Worm (Caenorhabditis elegans): ENCODE measurements around the gene K09F6.13.
A peak's percentile ranks its signal among the peaks of the same experiment; 100 is the strongest.
"Not testable (repeated sequence)": the region's sequence is repeated elsewhere in the genome, so short reads cannot be mapped to it uniquely, and the experiment has no call there.

K09F6.13 gene

DNA sequence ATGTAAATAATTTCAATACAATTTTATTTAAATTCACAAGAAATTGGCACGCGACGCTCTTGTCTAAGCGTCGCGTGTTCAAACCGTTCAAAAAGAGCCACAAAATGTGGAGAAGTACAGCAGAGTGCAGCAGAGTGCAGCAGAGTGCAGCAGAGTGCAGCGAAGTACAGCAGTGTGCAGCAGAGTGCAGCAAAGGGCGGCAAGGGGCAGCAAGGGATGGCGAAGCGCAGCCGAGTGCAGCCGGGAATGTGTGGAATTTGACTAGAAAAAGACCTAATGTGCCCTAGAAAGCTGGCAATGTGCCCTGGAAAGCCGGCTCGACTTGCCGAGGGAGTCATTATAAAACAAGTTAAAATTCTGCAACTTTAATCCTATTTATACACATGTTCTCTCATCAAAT, 9.7 kb upstream of the K09F6.13 start, which contains the start of gene K09F6.6:
TSS of gene K09F6.6 (minus strand) at position 43 of the 400 bp plus-strand sequence.
- TF ChIP-seq zfh-2 (GFP tag; conservative IDR thresholded peaks at IDR 0.05): peak; percentile 75
- TF ChIP-seq mcd-1 (GFP tag; IDR thresholded peaks at IDR 0.05): no peak
- peak; percentile 44; the same call in 1 of the 2 replicates for TF ChIP-seq egrh-3 (GFP tag; IDR thresholded peaks at IDR 0.05)

ce11 chrII:2279839-2280238, 9.1 kb upstream of the K09F6.13 start, which contains the start of gene K09F6.11:
TSS of gene K09F6.11 (plus strand) at chrII:2280139.
- TF ChIP-seq ztf-28 (GFP tag; IDR thresholded peaks at IDR 0.05) (no peak), attf-6 (GFP tag; IDR thresholded peaks at IDR 0.05) (no peak), F55B11.4 (tag; optimal IDR thresholded peaks at IDR 0.05; ENCODE audit: borderline replicate concordance, insufficient read depth) (no peak), chd-7 (tag; optimal IDR thresholded peaks at IDR 0.05) (no peak), ekl-4 (GFP tag; IDR thresholded peaks at IDR 0.05) (no peak), nhr-80 (tag; optimal IDR thresholded peaks at IDR 0.05) (no peak), ceh-100 (GFP tag; IDR thresholded peaks at IDR 0.05) (no peak), Y56A3A.18 (GFP tag; IDR thresholded peaks at IDR 0.05) (no peak), sdz-38 (tag; optimal IDR thresholded peaks at IDR 0.05) (no peak), zfh-2 (GFP tag; conservative IDR thresholded peaks at IDR 0.05) (no peak), lin-35 (GFP tag; optimal IDR thresholded peaks at IDR 0.05) (no peak), hlh-12 (tag; optimal IDR thresholded peaks at IDR 0.05) (no peak), F39B2.1 (GFP tag; IDR thresholded peaks at IDR 0.05) (no peak), F52B5.7 (tag; optimal IDR thresholded peaks at IDR 0.05) (no peak), hrde-1 (tag; optimal IDR thresholded peaks at IDR 0.05; ENCODE audit: borderline replicate concordance) (no peak), C06A6.2 (GFP tag; conservative IDR thresholded peaks at IDR 0.05) (no peak), die-1 (tag; optimal IDR thresholded peaks at IDR 0.05) (no peak), egrh-3 (GFP tag; IDR thresholded peaks at IDR 0.05) (no peak), ets-4 (GFP tag; optimal IDR thresholded peaks at IDR 0.05) (no peak)

DNA sequence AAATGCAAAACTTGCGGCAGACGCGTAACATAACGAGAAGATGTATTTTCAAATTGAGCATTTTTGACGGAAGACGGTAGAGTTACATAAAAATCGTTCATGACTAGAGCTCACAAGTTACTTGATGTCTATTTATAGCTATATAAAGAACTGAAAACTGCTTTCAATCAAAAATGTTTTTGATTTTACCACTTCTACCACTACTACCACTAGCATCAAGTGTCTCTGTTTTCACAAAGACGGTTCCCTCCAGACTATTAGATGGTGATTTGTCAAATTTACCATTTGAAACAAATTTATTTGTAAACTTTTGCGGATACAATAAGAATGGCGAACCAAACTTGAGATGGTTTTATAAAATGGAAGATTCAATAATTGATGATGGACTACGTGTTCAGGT, 6.3 kb upstream of the K09F6.13 start, which contains the start of gene K09F6.9:
TSS of gene K09F6.9 (minus strand) at position 101 of the 400 bp plus-strand sequence.
- not testable (repeated sequence) for TF ChIP-seq lin-40 (tag; optimal IDR thresholded peaks at IDR 0.05); hlh-26 (GFP tag; conservative IDR thresholded peaks at IDR 0.05); nhr-80 (tag; optimal IDR thresholded peaks at IDR 0.05)

DNA sequence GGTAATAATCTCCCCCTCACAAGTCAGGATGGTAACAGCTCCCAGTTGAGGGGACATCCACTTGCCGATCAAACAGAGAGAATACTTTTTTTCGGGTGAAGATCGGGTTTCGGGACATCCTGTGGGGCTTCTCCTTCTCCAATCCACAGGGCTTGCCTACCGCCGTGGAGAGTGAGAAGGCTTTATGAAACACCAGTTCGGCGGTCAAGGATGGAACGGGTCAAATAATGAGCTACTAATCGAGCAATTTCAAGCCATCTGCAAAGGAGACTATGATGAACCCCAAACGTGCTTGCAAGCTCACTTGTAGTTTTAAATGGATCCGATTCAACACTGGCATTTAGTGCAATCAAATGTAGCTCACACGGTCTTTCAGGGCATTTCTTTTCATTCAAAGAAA, 4.2 kb upstream of the K09F6.13 start:
- TF ChIP-seq zfh-2 (GFP tag; conservative IDR thresholded peaks at IDR 0.05) (0 out of 2 replicates have a peak, but pooled peaks have one; percentile 26), F49E8.2 (tag; optimal IDR thresholded peaks at IDR 0.05; ENCODE audit: insufficient read depth) (no peak)

ce11 chrII:2289441-2289840, 527 bp downstream of the K09F6.13 start:
- TF ChIP-seq K12H6.12 (tag; optimal IDR thresholded peaks at IDR 0.05): peak; percentile 18
- peak; percentile 94 for TF ChIP-seq cebp-1 (GFP tag; IDR thresholded peaks at IDR 0.05)
- TF ChIP-seq cebp-1 (tag; optimal IDR thresholded peaks at IDR 0.05): peak; percentile 99
- no peak for TF ChIP-seq hlh-26 (GFP tag; conservative IDR thresholded peaks at IDR 0.05)
- no peak for TF ChIP-seq lag-1 (GFP tag; IDR thresholded peaks at IDR 0.05)
- no peak for TF ChIP-seq C06A6.2 (GFP tag; conservative IDR thresholded peaks at IDR 0.05)

ce11 chrII:2292027-2292426, 3.1 kb downstream of the K09F6.13 start, which contains the start of gene K09F6.7:
TSS of gene K09F6.7 (minus strand) at chrII:2292127.
- TF ChIP-seq akir-1 (GFP tag; optimal IDR thresholded peaks at IDR 0.05) (no peak), ama-1 (optimal IDR thresholded peaks at IDR 0.05) (no peak), ama-1 (GFP tag; optimal IDR thresholded peaks at IDR 0.05) (no peak), cebp-2 (GFP tag; IDR thresholded peaks at IDR 0.05) (no peak), ztf-18 (tag; optimal IDR thresholded peaks at IDR 0.05) (no peak), gei-17 (GFP tag; optimal IDR thresholded peaks at IDR 0.05) (no peak), attf-5 (GFP tag; optimal IDR thresholded peaks at IDR 0.05) (no peak), ccch-3 (GFP tag; optimal IDR thresholded peaks at IDR 0.05) (no peak), rcor-1 (GFP tag; IDR thresholded peaks at IDR 0.05) (no peak), ztf-3 (GFP tag; optimal IDR thresholded peaks at IDR 0.05) (no peak), chd-7 (tag; optimal IDR thresholded peaks at IDR 0.05) (no peak), lin-35 (GFP tag; optimal IDR thresholded peaks at IDR 0.05) (no peak), nfya-2 (GFP tag; IDR thresholded peaks at IDR 0.05) (no peak), zim-3 (tag; optimal IDR thresholded peaks at IDR 0.05) (no peak)

All from whole organism, young adult.